Worm (Caenorhabditis elegans): Measurements from ENCODE around the gene tbx-38.

tbx-38 gene

DNA sequence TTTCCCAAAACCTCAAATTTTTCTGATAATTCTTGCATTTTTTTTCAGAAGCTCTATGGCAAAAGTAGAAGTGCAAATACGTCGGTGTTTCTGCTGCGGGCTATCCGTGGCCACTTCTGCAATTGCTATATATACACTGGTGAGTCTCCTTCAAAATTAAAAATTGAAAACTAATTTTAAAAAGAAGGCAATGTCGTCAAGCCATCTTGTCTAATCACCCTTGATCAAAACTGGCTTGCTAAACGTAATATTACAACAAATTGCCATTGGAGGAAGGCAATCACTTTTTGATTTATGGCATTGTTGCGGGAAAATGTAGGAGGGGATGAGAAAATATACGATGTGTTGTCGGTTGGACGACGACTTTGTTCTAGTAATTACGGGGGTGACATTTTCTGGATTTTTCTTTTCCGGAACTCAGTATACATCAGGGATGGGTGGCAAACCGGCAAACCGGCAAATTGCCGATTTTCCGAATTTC lies 30.7 kb upstream of the tbx-38 start, which contains the start of gene C18D11.1:
C18D11.1 (plus strand) TSS at position 51 of the 481 bp plus-strand sequence.
- TF ChIP-seq tbx-2 (tag; optimal IDR thresholded peaks at IDR 0.05) (no peak), lir-3 (tag; optimal IDR thresholded peaks at IDR 0.05; ENCODE audit: poor library complexity) (no peak), pag-3 (tag; optimal IDR thresholded peaks at IDR 0.05; ENCODE audit: borderline replicate concordance, insufficient read depth) (peak; percentile 47), nhr-85 (tag) (peak; percentile 53), lin-35 (GFP tag; optimal IDR thresholded peaks at IDR 0.05) (no peak), ceh-8 (GFP tag; optimal IDR thresholded peaks at IDR 0.05) (no peak)

DNA sequence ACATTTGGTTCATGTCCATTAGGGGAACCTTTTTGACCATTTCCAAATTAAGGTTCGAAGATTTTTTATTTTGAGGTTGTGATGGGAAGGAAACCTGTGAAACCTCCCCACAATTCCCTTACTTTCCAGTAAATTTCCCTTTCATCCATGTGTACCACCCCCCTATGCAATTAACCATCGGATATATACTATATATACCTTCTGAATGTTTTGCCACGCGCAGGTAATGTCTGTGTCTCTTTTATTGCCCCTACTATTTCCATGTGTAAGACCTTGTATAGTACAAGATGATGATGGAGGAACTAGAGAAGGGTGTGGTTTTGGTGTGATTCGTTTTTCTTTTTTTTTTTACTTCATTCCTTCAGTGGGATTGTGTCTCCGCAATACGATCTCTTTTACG lies 28.8 kb upstream of the tbx-38 start:
- TF ChIP-seq mep-1 (tag; optimal IDR thresholded peaks at IDR 0.05) (peak; percentile 34), nhr-237 (tag; optimal IDR thresholded peaks at IDR 0.05) (no peak), nhr-84 (tag; optimal IDR thresholded peaks at IDR 0.05) (no peak), nhr-20 (tag; optimal IDR thresholded peaks at IDR 0.05) (peak; percentile 29), lin-14 (GFP tag; optimal IDR thresholded peaks at IDR 0.05) (peak; percentile 65), pag-3 (tag; optimal IDR thresholded peaks at IDR 0.05; ENCODE audit: borderline replicate concordance, insufficient read depth) (no peak), skn-1 (tag; optimal IDR thresholded peaks at IDR 0.05) (no peak), blmp-1 (tag; optimal IDR thresholded peaks at IDR 0.05) (peak; percentile 86), aly-2 (tag; optimal IDR thresholded peaks at IDR 0.05) (no peak), rnt-1 (tag; optimal IDR thresholded peaks at IDR 0.05) (no peak), nhr-19 (GFP tag; conservative IDR thresholded peaks at IDR 0.05) (no peak), unc-62 (GFP tag; optimal IDR thresholded peaks at IDR 0.05) (no peak), ama-1 (optimal IDR thresholded peaks at IDR 0.05) (no peak), snu-23 (GFP tag; optimal IDR thresholded peaks at IDR 0.05) (peak; percentile 14), C16A3.4 (tag; optimal IDR thresholded peaks at IDR 0.05) (no peak), C04F5.9 (tag; optimal IDR thresholded peaks at IDR 0.05) (no peak), ztf-4 (tag; optimal IDR thresholded peaks at IDR 0.05) (no peak), nhr-85 (tag) (peak; percentile 44)

DNA sequence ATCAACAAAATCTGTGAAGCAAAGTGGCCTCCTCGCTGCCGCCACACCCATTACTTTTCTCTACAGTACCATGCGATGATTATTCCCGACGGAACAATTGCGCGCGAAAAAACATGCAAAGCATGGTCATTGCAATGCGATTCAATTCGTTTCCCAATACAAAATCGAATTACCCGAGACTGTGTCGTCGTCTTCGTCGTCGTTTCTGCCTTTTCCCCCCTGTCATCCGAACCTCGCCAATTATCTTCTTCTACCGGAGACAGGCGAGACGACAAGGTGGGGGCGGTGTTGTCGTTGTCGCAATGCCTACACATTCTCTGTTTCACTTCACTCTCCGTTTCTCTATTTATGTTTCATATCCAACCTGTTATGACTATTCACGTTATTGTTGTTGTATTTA lies 26.0 kb upstream of the tbx-38 start:
- TF ChIP-seq mep-1 (tag; optimal IDR thresholded peaks at IDR 0.05): peak; percentile 67
- peak; percentile 37 for TF ChIP-seq nhr-90 (tag; optimal IDR thresholded peaks at IDR 0.05; ENCODE audit: poor library complexity)
- peak; percentile 26 to 43 (median 31) for TF ChIP-seq dpl-1 (GFP tag; optimal IDR thresholded peaks at IDR 0.05)
- no peak for TF ChIP-seq nhr-28 (tag; optimal IDR thresholded peaks at IDR 0.05)
- peak; percentile 83 for TF ChIP-seq nhr-85 (tag)
- TF ChIP-seq C16A3.4 (tag; optimal IDR thresholded peaks at IDR 0.05): peak; percentile 15
- TF ChIP-seq lsy-2 (tag; optimal IDR thresholded peaks at IDR 0.05): peak in 1 of 2 experiments; percentile 64
- TF ChIP-seq ceh-88 (GFP tag; IDR thresholded peaks at IDR 0.05): no peak
- TF ChIP-seq lin-35 (GFP tag; optimal IDR thresholded peaks at IDR 0.05): peak; percentile 18 to 48
- peak; percentile 80 for TF ChIP-seq lin-14 (GFP tag; optimal IDR thresholded peaks at IDR 0.05)
- peak; percentile 42 for TF ChIP-seq nhr-20 (tag; optimal IDR thresholded peaks at IDR 0.05)
- TF ChIP-seq unc-130 (tag; optimal IDR thresholded peaks at IDR 0.05): no peak
- peak; percentile 93 for TF ChIP-seq blmp-1 (tag; optimal IDR thresholded peaks at IDR 0.05)
- TF ChIP-seq snpc-4 (tag; optimal IDR thresholded peaks at IDR 0.05): peak; percentile 31
- TF ChIP-seq tbx-2 (tag; optimal IDR thresholded peaks at IDR 0.05): no peak
- peak; percentile 16 to 22 for TF ChIP-seq efl-1 (optimal IDR thresholded peaks at IDR 0.05)
- no peak for TF ChIP-seq efl-1 (GFP tag; optimal IDR thresholded peaks at IDR 0.05 in 1 of 2)
- peak in 1 of 2 experiments; percentile 24 for TF ChIP-seq mdl-1 (tag; optimal IDR thresholded peaks at IDR 0.05)
- peak; percentile 17 for TF ChIP-seq ceh-8 (GFP tag; optimal IDR thresholded peaks at IDR 0.05)
- peak; percentile 39 for TF ChIP-seq nhr-71 (tag; optimal IDR thresholded peaks at IDR 0.05)
- no peak for TF ChIP-seq unc-86 (tag; optimal IDR thresholded peaks at IDR 0.05)
- TF ChIP-seq snu-23 (GFP tag; optimal IDR thresholded peaks at IDR 0.05): peak; percentile 61
- TF ChIP-seq elt-3 (tag; optimal IDR thresholded peaks at IDR 0.05): peak in 1 of 6 experiments; percentile 62

DNA sequence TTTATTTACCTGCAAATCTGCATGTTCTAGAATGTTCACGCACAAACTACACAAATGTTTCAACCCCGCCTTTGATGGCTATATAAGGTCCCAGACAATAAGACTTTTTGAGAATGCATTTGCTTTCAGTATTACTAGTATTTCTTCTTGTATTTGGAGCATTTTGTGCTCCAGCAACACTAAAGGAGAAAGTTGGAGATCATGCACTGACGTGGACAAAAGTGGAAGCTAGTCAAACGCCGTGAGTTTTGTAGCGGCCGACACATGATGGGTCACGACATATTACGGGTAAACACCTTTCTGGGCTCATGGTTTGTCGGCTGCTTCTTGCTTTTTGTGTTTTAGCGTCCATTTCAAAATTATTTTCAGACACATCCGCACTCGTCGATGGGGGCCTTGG lies 24.6 kb upstream of the tbx-38 start, which contains the start of gene C18D11.6:
C18D11.6 (plus strand) TSS at position 110 of the 400 bp plus-strand sequence.
- TF ChIP-seq lin-15B (tag; optimal IDR thresholded peaks at IDR 0.05) (no peak), efl-1 (optimal IDR thresholded peaks at IDR 0.05) (no peak), efl-1 (GFP tag; optimal IDR thresholded peaks at IDR 0.05 in 1 of 2) (peak in 1 of 2 experiments; percentile 64), nhr-85 (tag) (peak; percentile 81)
